Fruit fly (Drosophila melanogaster) whole organism, embryonic: ENCODE measurements around the gene Alg2.
A peak's percentile ranks its signal among the peaks of the same experiment; 100 is the strongest.

Experiments used
- ATbp ChIP-seq: fragments of 200-800 bp; sonication (Bioruptor generic); optimal IDR thresholded peaks from 2 replicates; lab custom pipeline; 2017; ENCODE audit warnings: missing biosample characterization, mild to moderate bottlenecking, missing genetic modification characterization, missing genetic modification reagents
- Abd-B ChIP-seq: fragments of 200-800 bp; sonication (Bioruptor generic); optimal IDR thresholded peaks from 2 replicates; lab custom pipeline; 2018; ENCODE audit warnings: missing biosample characterization, mild to moderate bottlenecking, missing genetic modification characterization, moderate library complexity
- Atf3 ChIP-seq: fragments of 200-800 bp; sonication (Bioruptor generic); optimal IDR thresholded peaks from 3 replicates; lab custom pipeline; 2016; ENCODE audit warnings: missing biosample characterization, missing genetic modification characterization
- B-H1 ChIP-seq: fragments of 200-800 bp; sonication (Bioruptor generic); IDR thresholded peaks from 3 replicates; pipeline ENCODE4 v1.3.6; 2022; ENCODE audit warnings: missing biosample characterization, missing genetic modification characterization
- CG12155 ChIP-seq: fragments of 200-800 bp; sonication (Bioruptor generic); optimal IDR thresholded peaks from 3 replicates; lab custom pipeline; 2016; ENCODE audit warnings: missing biosample characterization, missing genetic modification characterization
- CG12744 ChIP-seq: fragments of 200-800 bp; sonication (Bioruptor generic); optimal IDR thresholded peaks from 2 replicates; lab custom pipeline; 2016; ENCODE audit warnings: missing biosample characterization, missing genetic modification characterization
- CG13287 ChIP-seq: fragments of 200-800 bp; sonication (Bioruptor generic); IDR thresholded peaks from 2 replicates; pipeline ENCODE4 v1.3.6; 2022; ENCODE audit warnings: missing biosample characterization, missing genetic modification characterization; ENCODE audit not compliant: partially characterized antibody
- CG1529 ChIP-seq: fragments of 200-800 bp; sonication (Bioruptor generic); optimal IDR thresholded peaks from 3 replicates; lab custom pipeline; 2018; ENCODE audit warnings: missing biosample characterization, missing genetic modification characterization
- CG16863 ChIP-seq: fragments of 200-800 bp; sonication (Bioruptor generic); optimal IDR thresholded peaks from 3 replicates; lab custom pipeline; 2016; ENCODE audit warnings: missing biosample characterization, missing genetic modification characterization
- CG17361 ChIP-seq: fragments of 200-800 bp; sonication (Bioruptor generic); IDR thresholded peaks from 3 replicates; pipeline ENCODE4 v1.3.6; 2022; ENCODE audit warnings: missing biosample characterization, missing genetic modification characterization
- CG17802 ChIP-seq: fragments of 200-800 bp; sonication (Bioruptor generic); optimal IDR thresholded peaks from 2 replicates; lab custom pipeline; 2018; ENCODE audit warnings: missing biosample characterization, mild to moderate bottlenecking, missing genetic modification characterization, moderate library complexity
- CG18011 ChIP-seq: fragments of 200-800 bp; sonication (Bioruptor generic); optimal IDR thresholded peaks from 2 replicates; lab custom pipeline; 2017; ENCODE audit warnings: missing biosample characterization, missing genetic modification characterization, mild to moderate bottlenecking, moderate library complexity, missing genotype
- CG2202 ChIP-seq: fragments of 200-800 bp; sonication (Bioruptor generic); optimal IDR thresholded peaks from 2 replicates; lab custom pipeline; 2018; ENCODE audit warnings: missing biosample characterization, mild to moderate bottlenecking, missing genetic modification characterization
- CG30431 ChIP-seq: fragments of 200-800 bp; sonication (Bioruptor generic); optimal IDR thresholded peaks from 2 replicates; lab custom pipeline; 2017; ENCODE audit warnings: missing biosample characterization, missing genetic modification characterization
- CG3407 ChIP-seq: fragments of 200-800 bp; sonication (Bioruptor generic); optimal IDR thresholded peaks from 2 replicates; lab custom pipeline; 2018; ENCODE audit warnings: missing biosample characterization, mild to moderate bottlenecking, missing genetic modification characterization
- CG3726 ChIP-seq: fragments of 200-800 bp; sonication (Bioruptor generic); IDR thresholded peaks from 3 replicates; pipeline ENCODE4, ENCODE4 v1.3.6; 2022; ENCODE audit warnings: missing biosample characterization, missing genetic modification characterization
- CG7357 ChIP-seq: fragments of 200-800 bp; sonication (Bioruptor generic); IDR thresholded peaks from 3 replicates; pipeline ENCODE4 v1.3.6; 2022; ENCODE audit warnings: missing biosample characterization, missing genetic modification characterization
- CG7987 ChIP-seq: fragments of 200-800 bp; sonication (Bioruptor generic); optimal IDR thresholded peaks from 2 replicates; lab custom pipeline; 2018; ENCODE audit warnings: missing biosample characterization, mild to moderate bottlenecking, missing genetic modification characterization, moderate library complexity
- CG8388 ChIP-seq: fragments of 200-800 bp; sonication (Bioruptor generic); optimal IDR thresholded peaks from 2 replicates; lab custom pipeline; 2019; ENCODE audit warnings: missing biosample characterization, mild to moderate bottlenecking, missing genetic modification characterization, moderate library complexity
- CTCF ChIP-seq: fragments of 200-800 bp; sonication (Bioruptor generic); optimal IDR thresholded peaks from 2 replicates; lab custom pipeline; 2017; ENCODE audit warnings: missing biosample characterization, mild to moderate bottlenecking, missing genetic modification characterization, moderate library complexity
- Dll ChIP-seq: fragments of 200-800 bp; sonication (Bioruptor generic); IDR thresholded peaks from 4 replicates; pipeline ENCODE4 v1.3.6; 2022; ENCODE audit warnings: missing biosample characterization, missing genetic modification characterization; ENCODE audit not compliant: partially characterized antibody
- Ets97D ChIP-seq: fragments of 200-800 bp; sonication (Bioruptor generic); optimal IDR thresholded peaks from 3 replicates; lab custom pipeline; 2016; ENCODE audit warnings: missing biosample characterization, missing genetic modification characterization
- Gsc ChIP-seq: fragments of 200-800 bp; sonication (Bioruptor generic); IDR thresholded peaks from 2 replicates; pipeline ENCODE4 v1.3.6; 2022; ENCODE audit warnings: missing biosample characterization, missing genetic modification characterization
- HLH4C ChIP-seq: fragments of 200-800 bp; sonication (Bioruptor generic); IDR thresholded peaks from 3 replicates; pipeline ENCODE4 v1.3.6; 2022; ENCODE audit warnings: missing biosample characterization, missing genetic modification characterization; ENCODE audit not compliant: partially characterized antibody
- Oaz ChIP-seq: fragments of 200-800 bp; sonication (Bioruptor generic); IDR thresholded peaks from 2 replicates; pipeline ENCODE4 v1.3.6; 2022; ENCODE audit warnings: missing biosample characterization, missing genetic modification characterization
- Six4 ChIP-seq: fragments of 200-800 bp; sonication (Bioruptor generic); optimal IDR thresholded peaks from 2 replicates; lab custom pipeline; 2016; ENCODE audit warnings: missing biosample characterization, missing genetic modification characterization
- Sox102F ChIP-seq: fragments of 200-800 bp; sonication (Bioruptor generic); optimal IDR thresholded peaks from 2 replicates; lab custom pipeline; 2018; ENCODE audit warnings: missing biosample characterization, mild to moderate bottlenecking, missing genetic modification characterization, moderate library complexity
- Sry-β ChIP-seq: fragments of 200-800 bp; sonication (Bioruptor generic); optimal IDR thresholded peaks from 2 replicates; lab custom pipeline; 2018; ENCODE audit warnings: missing biosample characterization, mild to moderate bottlenecking, missing genetic modification characterization, moderate library complexity
- bab2 ChIP-seq: fragments of 200-800 bp; sonication (Bioruptor generic); optimal IDR thresholded peaks from 2 replicates; lab custom pipeline; 2016; ENCODE audit warnings: missing biosample characterization, missing genetic modification characterization
- btn ChIP-seq: fragments of 200-800 bp; sonication (Bioruptor generic); optimal IDR thresholded peaks from 2 replicates; lab custom pipeline; 2016; ENCODE audit warnings: missing biosample characterization, missing genetic modification characterization
- corto ChIP-seq: fragments of 200-800 bp; sonication (Bioruptor generic); optimal IDR thresholded peaks from 2 replicates; lab custom pipeline; 2016; ENCODE audit warnings: missing biosample characterization, mild to moderate bottlenecking, missing genetic modification characterization, moderate library complexity
- crol ChIP-seq: fragments of 200-800 bp; sonication (Bioruptor generic); IDR thresholded peaks from 2 replicates; pipeline ENCODE4 v1.3.6; 2022; ENCODE audit warnings: missing biosample characterization, missing genetic modification characterization
- crp ChIP-seq, 2 experiments: fragments of 200-800 bp; sonication (Bioruptor generic); optimal IDR thresholded peaks; 2 replicates in 1 of 2; 3 replicates in 1 of 2; lab custom pipeline; 2017; ENCODE audit warnings: missing biosample characterization in 2 of 2, missing genetic modification characterization in 2 of 2, mild to moderate bottlenecking in 1 of 2, moderate library complexity in 1 of 2
- cwo ChIP-seq: fragments of 200-800 bp; sonication (Bioruptor generic); optimal IDR thresholded peaks from 3 replicates; lab custom pipeline; 2017; ENCODE audit warnings: missing biosample characterization, missing genetic modification characterization, mild to moderate bottlenecking, moderate library complexity, missing genetic modification reagents
- dm ChIP-seq: fragments of 200-800 bp; sonication (Bioruptor generic); optimal IDR thresholded peaks from 3 replicates; lab custom pipeline; 2016; ENCODE audit warnings: missing biosample characterization, missing genetic modification characterization
- dpn ChIP-seq, 2 experiments: fragments of 200-800 bp; sonication (Bioruptor generic); optimal IDR thresholded peaks; 3 replicates each; lab custom pipeline; 2016; ENCODE audit warnings: missing biosample characterization in 2 of 2, missing genetic modification characterization in 2 of 2
- gt ChIP-seq: fragments of 200-800 bp; sonication (Bioruptor generic); IDR thresholded peaks from 2 replicates; pipeline ENCODE4 v1.3.6; 2022; ENCODE audit warnings: missing biosample characterization, missing genetic modification characterization
- jing ChIP-seq: fragments of 200-800 bp; sonication (Bioruptor generic); optimal IDR thresholded peaks from 2 replicates; lab custom pipeline; 2018; ENCODE audit warnings: missing biosample characterization, mild to moderate bottlenecking, missing genetic modification characterization
- knrl ChIP-seq: fragments of 200-800 bp; sonication (Bioruptor generic); IDR thresholded peaks from 3 replicates; pipeline ENCODE4 v1.3.6; 2022; ENCODE audit warnings: missing biosample characterization, missing genetic modification characterization; ENCODE audit not compliant: partially characterized antibody
- otp ChIP-seq: fragments of 200-800 bp; sonication (Bioruptor generic); IDR thresholded peaks from 3 replicates; pipeline ENCODE4, ENCODE4 v1.3.6; 2022; ENCODE audit warnings: missing biosample characterization, missing genetic modification characterization
- pnt ChIP-seq: fragments of 200-800 bp; sonication (Bioruptor generic); optimal IDR thresholded peaks from 3 replicates; lab custom pipeline; 2016; ENCODE audit warnings: missing biosample characterization, missing genetic modification characterization
- prd ChIP-seq, 3 experiments: fragments of >200 bp in 2 of 3; fragments of 200-800 bp in 1 of 3; sonication (Bioruptor generic) in 1 of 3; optimal IDR thresholded peaks in 2 of 3; IDR thresholded peaks in 1 of 3; 2 replicates in 2 of 3; 3 replicates in 1 of 3; pipeline versions ENCODE4 v1.3.6 to Lab custom; 2017 to 2022; ENCODE audit warnings: missing biosample characterization in 1 of 3, missing genetic modification characterization in 1 of 3
- salm ChIP-seq: fragments of 200-800 bp; sonication (Bioruptor generic); optimal IDR thresholded peaks from 2 replicates; lab custom pipeline; 2018; ENCODE audit warnings: missing biosample characterization, mild to moderate bottlenecking, missing genetic modification characterization
- sens-2 ChIP-seq: fragments of 200-800 bp; sonication (Bioruptor generic); IDR thresholded peaks from 2 replicates; pipeline ENCODE4 v1.3.6; 2022; ENCODE audit warnings: missing biosample characterization, missing genetic modification characterization
- twi ChIP-seq: fragments of 200-800 bp; optimal IDR thresholded peaks from 2 replicates; lab custom pipeline; 2019; ENCODE audit warnings: missing biosample characterization, mild to moderate bottlenecking, missing genetic modification characterization, moderate library complexity
- vfl ChIP-seq: fragments of 200-800 bp; sonication (Bioruptor generic); optimal IDR thresholded peaks from 2 replicates; lab custom pipeline; 2016; ENCODE audit warnings: missing biosample characterization, missing genetic modification characterization
- wek ChIP-seq: fragments of 200-800 bp; sonication (Bioruptor generic); optimal IDR thresholded peaks from 3 replicates; lab custom pipeline; 2018; ENCODE audit warnings: missing biosample characterization, mild to moderate bottlenecking, missing genetic modification characterization, moderate library complexity
- yki ChIP-seq: fragments of >200 bp; optimal IDR thresholded peaks from 3 replicates; lab custom pipeline; 2018

The Alg2 gene

dm6 chr3L:3106908-3107821, 36.4 kb upstream of the Alg2 start, which contains the start of gene Cht7 (continued):
- TF ChIP-seq prd (optimal IDR thresholded peaks at IDR 0.05; lab: Kevin White, UChicago) (no peak), prd (GFP tag; IDR thresholded peaks at IDR 0.05; lab: Robert Waterston, UW) (peak; percentile 85), CG17802 (tag; lab: Kevin White, UChicago) (peak; percentile 22), CG13287 (GFP tag; lab: Robert Waterston, UW) (no peak), CG16863 (peak; percentile 79), CG12155 (GFP tag; lab: Kevin White, UChicago) (peak; percentile 76), Atf3 (GFP tag; lab: Kevin White, UChicago) (peak; percentile 62), sens-2 (GFP tag; lab: Robert Waterston, UW) (peak; percentile 54; the same call in 1 of the 2 replicates), CG18011 (peak; percentile 49), twi (tag; lab: Kevin White, UChicago) (peak; percentile 72), Ets97D (peak; percentile 45), CG1529 (GFP tag; lab: Kevin White, UChicago) (peak; percentile 89), jing (GFP tag; lab: Kevin White, UChicago) (peak; percentile 81), Sox102F (GFP tag; lab: Kevin White, UChicago) (peak; percentile 91), CG7987 (GFP tag; lab: Kevin White, UChicago) (peak; percentile 39), Dll (GFP tag; lab: Robert Waterston, UW) (no peak), cwo (GFP tag; lab: Kevin White, UChicago) (peak; percentile 75), crp (GFP tag; optimal IDR thresholded peaks at IDR 0.05; lab: Kevin White, UChicago) (peak in 1 of 2 experiments; percentile 45), CG17361 (peak; percentile 90), CG30431 (peak; percentile 68), crol (no peak), corto (GFP tag; lab: Kevin White, UChicago) (peak; percentile 39), Six4 (GFP tag; lab: Kevin White, UChicago) (peak; percentile 51), dm (GFP tag; lab: Kevin White, UChicago) (peak; percentile 34), knrl (no peak), otp (GFP tag; lab: Robert Waterston, UW) (0 out of 3 replicates have a peak, but pooled peaks have one; percentile 50), HLH4C (GFP tag; lab: Robert Waterston, UW) (no peak), btn (peak; percentile 43), CG2202 (tag; lab: Kevin White, UChicago) (peak; percentile 80), ATbp (GFP tag; lab: Kevin White, UChicago) (peak; percentile 91), salm (tag; lab: Kevin White, UChicago) (peak; percentile 84), vfl (GFP tag; lab: Kevin White, UChicago) (peak; percentile 42), CTCF (GFP tag; lab: Kevin White, UChicago) (peak; percentile 18), wek (peak; percentile 15), Sry-β (GFP tag; lab: Kevin White, UChicago) (no peak), CG7357 (GFP tag; lab: Robert Waterston, UW) (peak; percentile 63; the same call in 2 of the 3 replicates), CG12744 (GFP tag; lab: Kevin White, UChicago) (peak; percentile 70), dpn (GFP tag; optimal IDR thresholded peaks at IDR 0.05; lab: Kevin White, UChicago) (peak; percentile 70 to 86), yki (lab: Kevin White, UChicago) (no peak), Abd-B (peak; percentile 84), CG3407 (GFP tag; lab: Kevin White, UChicago) (peak; percentile 76), B-H1 (GFP tag; lab: Robert Waterston, UW) (peak; percentile 62; the same call in 2 of the 3 replicates), CG3726 (GFP tag; lab: Robert Waterston, UW) (peak; percentile 68; the same call in 2 of the 3 replicates), Oaz (GFP tag; lab: Robert Waterston, UW) (peak; percentile 76), CG8388 (peak; percentile 86), bab2 (GFP tag; lab: Kevin White, UChicago) (peak; percentile 66), pnt (GFP tag; lab: Kevin White, UChicago) (peak; percentile 54), Gsc (GFP tag; lab: Robert Waterston, UW) (peak; percentile 66), gt (GFP tag; lab: Robert Waterston, UW) (peak; percentile 42; the same call in 1 of the 2 replicates)
